Fruit fly (Drosophila melanogaster) whole organism, embryonic: ENCODE results near the gene salm.

Experiments used
- ATbp ChIP-seq: fragments of 200-800 bp; sonication (Bioruptor generic); optimal IDR thresholded peaks from 2 replicates; lab custom pipeline; 2017; ENCODE audit warnings: missing biosample characterization, mild to moderate bottlenecking, missing genetic modification characterization, missing genetic modification reagents
- CG11723 ChIP-seq: fragments of 200-800 bp; sonication (Bioruptor generic); optimal IDR thresholded peaks from 2 replicates; lab custom pipeline; 2017; ENCODE audit warnings: missing biosample characterization, mild to moderate bottlenecking, missing genetic modification characterization
- CG12219 ChIP-seq: fragments of 200-800 bp; sonication (Bioruptor generic); optimal IDR thresholded peaks from 3 replicates; lab custom pipeline; 2018; ENCODE audit warnings: missing biosample characterization, mild to moderate bottlenecking, missing genetic modification characterization
- CG12391 ChIP-seq: fragments of 200-800 bp; sonication (Bioruptor generic); optimal IDR thresholded peaks from 3 replicates; lab custom pipeline; 2018; ENCODE audit warnings: missing biosample characterization, mild to moderate bottlenecking, missing genetic modification characterization, moderate library complexity
- CG12769 ChIP-seq: fragments of 200-800 bp; sonication (Bioruptor generic); optimal IDR thresholded peaks from 2 replicates; lab custom pipeline; 2019; ENCODE audit warnings: missing biosample characterization, mild to moderate bottlenecking, missing genetic modification characterization, moderate library complexity
- CG13123 ChIP-seq: fragments of 200-800 bp; sonication (Bioruptor generic); optimal IDR thresholded peaks from 2 replicates; lab custom pipeline; 2016; ENCODE audit warnings: missing biosample characterization, missing genetic modification characterization
- CG13424 ChIP-seq: fragments of 200-800 bp; sonication (Bioruptor generic); optimal IDR thresholded peaks from 2 replicates; lab custom pipeline; 2019; ENCODE audit warnings: missing biosample characterization, mild to moderate bottlenecking, missing genetic modification characterization, moderate library complexity
- CG14667 ChIP-seq: fragments of 200-800 bp; sonication (Bioruptor generic); IDR thresholded peaks from 2 replicates; pipeline ENCODE4 v1.3.6; 2022; ENCODE audit warnings: missing biosample characterization, missing genetic modification characterization
- CG15011 ChIP-seq: fragments of 200-800 bp; sonication (Bioruptor generic); optimal IDR thresholded peaks from 3 replicates; lab custom pipeline; 2018; ENCODE audit warnings: missing biosample characterization, mild to moderate bottlenecking, missing genetic modification characterization
- CG15269 ChIP-seq: fragments of 200-800 bp; sonication (Bioruptor generic); optimal IDR thresholded peaks from 2 replicates; lab custom pipeline; 2018; ENCODE audit warnings: missing biosample characterization, mild to moderate bottlenecking, missing genetic modification characterization, moderate library complexity
- CG16815 ChIP-seq: fragments of 200-800 bp; sonication (Bioruptor generic); optimal IDR thresholded peaks from 3 replicates; lab custom pipeline; 2017; ENCODE audit warnings: missing biosample characterization, mild to moderate bottlenecking, missing genetic modification characterization
- CG30403 ChIP-seq: fragments of 200-800 bp; sonication (Bioruptor generic); optimal IDR thresholded peaks from 3 replicates; lab custom pipeline; 2016; ENCODE audit warnings: missing biosample characterization, missing genetic modification characterization
- CG31365 ChIP-seq: fragments of 200-800 bp; sonication (Bioruptor generic); optimal IDR thresholded peaks from 2 replicates; lab custom pipeline; 2018; ENCODE audit warnings: missing biosample characterization, mild to moderate bottlenecking, missing genetic modification characterization
- CG4404 ChIP-seq: fragments of 200-800 bp; sonication (Bioruptor generic); IDR thresholded peaks from 2 replicates; pipeline ENCODE4 v1.3.6; 2022; ENCODE audit warnings: missing biosample characterization, missing genetic modification characterization
- CG4820 ChIP-seq: fragments of 200-800 bp; sonication (Bioruptor generic); optimal IDR thresholded peaks from 3 replicates; lab custom pipeline; 2016; ENCODE audit warnings: missing biosample characterization, missing genetic modification characterization
- CG6254 ChIP-seq: fragments of 200-800 bp; sonication (Bioruptor generic); optimal IDR thresholded peaks from 3 replicates; lab custom pipeline; 2017; ENCODE audit warnings: mild to moderate bottlenecking, missing biosample characterization, missing genetic modification reagents, missing genetic modification characterization
- CG6791 ChIP-seq: fragments of 200-800 bp; sonication (Bioruptor generic); IDR thresholded peaks from 3 replicates; pipeline ENCODE4 v1.3.6; 2022; ENCODE audit warnings: missing biosample characterization, missing genetic modification characterization; ENCODE audit not compliant: partially characterized antibody
- CG7357 ChIP-seq: fragments of 200-800 bp; sonication (Bioruptor generic); IDR thresholded peaks from 3 replicates; pipeline ENCODE4 v1.3.6; 2022; ENCODE audit warnings: missing biosample characterization, missing genetic modification characterization
- CG8281 ChIP-seq: fragments of 200-800 bp; sonication (Bioruptor generic); optimal IDR thresholded peaks from 2 replicates; lab custom pipeline; 2018; ENCODE audit warnings: missing biosample characterization, mild to moderate bottlenecking, missing genetic modification characterization, moderate library complexity
- CG9817 ChIP-seq: fragments of 200-800 bp; sonication (Bioruptor generic); optimal IDR thresholded peaks from 2 replicates; lab custom pipeline; 2018; ENCODE audit warnings: missing biosample characterization, mild to moderate bottlenecking, missing genetic modification characterization, moderate library complexity
- Chrac-16 ChIP-seq: fragments of 200-800 bp; sonication (Bioruptor generic); optimal IDR thresholded peaks from 3 replicates; lab custom pipeline; 2016; ENCODE audit warnings: missing biosample characterization, missing genetic modification characterization
- Dek ChIP-seq: fragments of 200-800 bp; sonication (Bioruptor generic); optimal IDR thresholded peaks from 3 replicates; lab custom pipeline; 2019; ENCODE audit warnings: missing biosample characterization, mild to moderate bottlenecking, missing genetic modification characterization, moderate library complexity
- Dip2 ChIP-seq: fragments of 200-800 bp; sonication (Bioruptor generic); IDR thresholded peaks from 2 replicates; pipeline ENCODE4 v1.3.6; 2022; ENCODE audit warnings: missing biosample characterization, missing genetic modification characterization
- E2f2 ChIP-seq: fragments of 200-800 bp; sonication (Bioruptor generic); IDR thresholded peaks from 2 replicates; pipeline ENCODE4 v1.3.6; 2022; ENCODE audit warnings: missing biosample characterization, missing genetic modification characterization
- Elba2 ChIP-seq: fragments of 200-800 bp; sonication (Bioruptor generic); optimal IDR thresholded peaks from 3 replicates; lab custom pipeline; 2016; ENCODE audit warnings: missing biosample characterization, missing genetic modification characterization
- Fer3 ChIP-seq: fragments of 200-800 bp; sonication (Bioruptor generic); optimal IDR thresholded peaks from 2 replicates; lab custom pipeline; 2018; ENCODE audit warnings: missing biosample characterization, mild to moderate bottlenecking, missing genetic modification characterization, moderate library complexity
- H2.0 ChIP-seq: fragments of 200-800 bp; sonication (Bioruptor generic); IDR thresholded peaks from 2 replicates; pipeline ENCODE4 v1.3.6; 2022; ENCODE audit warnings: missing biosample characterization, missing genetic modification characterization
- Hr51 ChIP-seq, 2 experiments: fragments of 200-800 bp; sonication (Bioruptor generic); optimal IDR thresholded peaks; 2 replicates in 1 of 2; 3 replicates in 1 of 2; lab custom pipeline; 2016 to 2018; ENCODE audit warnings: missing biosample characterization in 2 of 2, missing genetic modification characterization in 2 of 2, mild to moderate bottlenecking in 1 of 2, moderate library complexity in 1 of 2
- Hsf ChIP-seq: fragments of 200-800 bp; sonication (Bioruptor generic); optimal IDR thresholded peaks from 3 replicates; lab custom pipeline; 2016; ENCODE audit warnings: missing biosample characterization, missing genetic modification characterization
- Mrtf ChIP-seq: fragments of 200-800 bp; sonication (Bioruptor generic); IDR thresholded peaks from 3 replicates; pipeline ENCODE4 v1.3.6; 2022; ENCODE audit warnings: missing biosample characterization, missing genetic modification characterization
- Nf-YB ChIP-seq: fragments of 200-800 bp; sonication (Bioruptor generic); optimal IDR thresholded peaks from 3 replicates; lab custom pipeline; 2019; ENCODE audit warnings: missing biosample characterization, mild to moderate bottlenecking, missing genetic modification characterization, moderate library complexity
- Oli ChIP-seq: fragments of 200-800 bp; sonication (Bioruptor generic); optimal IDR thresholded peaks from 2 replicates; lab custom pipeline; 2018; ENCODE audit warnings: missing biosample characterization, mild to moderate bottlenecking, missing genetic modification characterization, moderate library complexity
- Ptx1 ChIP-seq: fragments of 200-800 bp; sonication (Bioruptor generic); IDR thresholded peaks from 2 replicates; pipeline ENCODE4 v1.3.6; 2022; ENCODE audit warnings: missing biosample characterization, missing genetic modification characterization
- Rx ChIP-seq: fragments of 200-800 bp; sonication (Bioruptor generic); IDR thresholded peaks from 2 replicates; pipeline ENCODE4 v1.3.6; 2022; ENCODE audit warnings: missing biosample characterization, missing genetic modification characterization
- Six4 ChIP-seq: fragments of 200-800 bp; sonication (Bioruptor generic); optimal IDR thresholded peaks from 2 replicates; lab custom pipeline; 2016; ENCODE audit warnings: missing biosample characterization, missing genetic modification characterization
- bigmax ChIP-seq: fragments of 200-800 bp; sonication (Bioruptor generic); optimal IDR thresholded peaks from 2 replicates; lab custom pipeline; 2018; ENCODE audit warnings: missing biosample characterization, mild to moderate bottlenecking, missing genetic modification characterization
- bsh ChIP-seq, 2 experiments: fragments of 200-800 bp; sonication (Bioruptor generic); optimal IDR thresholded peaks; 2 replicates each; lab custom pipeline; 2017 to 2018; ENCODE audit warnings: mild to moderate bottlenecking in 2 of 2, missing biosample characterization in 2 of 2, missing genetic modification characterization in 2 of 2, moderate library complexity in 1 of 2
- caup ChIP-seq: fragments of 200-800 bp; sonication (Bioruptor generic); optimal IDR thresholded peaks from 3 replicates; lab custom pipeline; 2017; ENCODE audit warnings: missing biosample characterization, mild to moderate bottlenecking, missing genetic modification characterization, moderate library complexity; ENCODE audit not compliant: severe bottlenecking
- chn ChIP-seq: fragments of 200-800 bp; sonication (Bioruptor generic); optimal IDR thresholded peaks from 2 replicates; lab custom pipeline; 2016; ENCODE audit warnings: missing biosample characterization, missing genetic modification characterization
- ci ChIP-seq: fragments of 200-800 bp; sonication (Bioruptor generic); IDR thresholded peaks from 3 replicates; pipeline ENCODE4 v1.3.6; 2022; ENCODE audit warnings: missing biosample characterization, missing genetic modification characterization
- dpn ChIP-seq, 2 experiments: fragments of 200-800 bp; sonication (Bioruptor generic); optimal IDR thresholded peaks; 3 replicates each; lab custom pipeline; 2016; ENCODE audit warnings: missing biosample characterization in 2 of 2, missing genetic modification characterization in 2 of 2
- ewg ChIP-seq: fragments of 200-800 bp; sonication (Bioruptor generic); optimal IDR thresholded peaks from 3 replicates; lab custom pipeline; 2017; ENCODE audit warnings: mild to moderate bottlenecking, missing biosample characterization, missing genetic modification reagents, missing genetic modification characterization
- fd102C ChIP-seq: fragments of 200-800 bp; sonication (Bioruptor generic); optimal IDR thresholded peaks from 2 replicates; lab custom pipeline; 2018; ENCODE audit warnings: missing biosample characterization, mild to moderate bottlenecking, missing genetic modification characterization, moderate library complexity
- gro ChIP-seq: fragments of 200-800 bp; sonication (Bioruptor generic); optimal IDR thresholded peaks from 2 replicates; lab custom pipeline; 2016; ENCODE audit warnings: missing biosample characterization, missing genetic modification characterization
- nmo ChIP-seq: fragments of 200-800 bp; sonication (Bioruptor generic); optimal IDR thresholded peaks from 2 replicates; lab custom pipeline; 2018; ENCODE audit warnings: missing biosample characterization, mild to moderate bottlenecking, missing genetic modification characterization, moderate library complexity
- slou ChIP-seq: fragments of 200-800 bp; sonication (Bioruptor generic); optimal IDR thresholded peaks from 3 replicates; lab custom pipeline; 2016; ENCODE audit warnings: missing biosample characterization, missing genetic modification characterization
- tin ChIP-seq: fragments of 200-800 bp; sonication (Bioruptor generic); optimal IDR thresholded peaks from 3 replicates; lab custom pipeline; 2016; ENCODE audit warnings: missing biosample characterization, missing genetic modification characterization
- trem ChIP-seq: fragments of 200-800 bp; optimal IDR thresholded peaks from 3 replicates; lab custom pipeline; 2019; ENCODE audit warnings: missing biosample characterization, mild to moderate bottlenecking, missing genetic modification characterization, moderate library complexity
- vvl ChIP-seq: fragments of 200-800 bp; sonication (Bioruptor generic); IDR thresholded peaks from 2 replicates; pipeline ENCODE4 v1.3.6; 2022; ENCODE audit warnings: missing biosample characterization, missing genetic modification characterization
- zfh1 ChIP-seq: fragments of 200-800 bp; sonication (Bioruptor generic); IDR thresholded peaks from 3 replicates; pipeline ENCODE4 v1.3.6; 2022; ENCODE audit warnings: missing biosample characterization, missing genetic modification characterization

salm gene

dm6 chr2L:11394099-11394498 lies 51.3 kb downstream of the salm start (continued):
- TF ChIP-seq Hsf (GFP tag; lab: Kevin White, UChicago) (peak; percentile 36), Rx (no peak), Dek (tag; lab: Kevin White, UChicago) (no peak), E2f2 (GFP tag; lab: Robert Waterston, UW) (peak; percentile 23; the same call in 1 of the 2 replicates), CG15011 (no peak), Elba2 (no peak), Oli (tag; lab: Kevin White, UChicago) (peak; percentile 56), Mrtf (GFP tag; lab: Robert Waterston, UW) (no peak), chn (GFP tag; lab: Kevin White, UChicago) (no peak), trem (no peak), bigmax (GFP tag; lab: Kevin White, UChicago) (no peak), ci (GFP tag; lab: Robert Waterston, UW) (peak; percentile 73; the same call in 2 of the 3 replicates), CG11723 (GFP tag; lab: Kevin White, UChicago) (no peak), CG16815 (GFP tag; lab: Kevin White, UChicago) (no peak), CG12769 (tag; lab: Kevin White, UChicago) (peak; percentile 49), Dip2 (no peak), Fer3 (tag; lab: Kevin White, UChicago) (no peak), dpn (GFP tag; optimal IDR thresholded peaks at IDR 0.05; lab: Kevin White, UChicago) (peak in 1 of 2 experiments; percentile 15), ewg (peak; percentile 16), vvl (GFP tag; lab: Robert Waterston, UW) (peak; percentile 81), bsh (GFP tag; optimal IDR thresholded peaks at IDR 0.05; lab: Kevin White, UChicago) (peak in 1 of 2 experiments; percentile 52), CG4404 (GFP tag; lab: Robert Waterston, UW) (no peak), CG4820 (no peak), fd102C (GFP tag; lab: Kevin White, UChicago) (no peak), CG6791 (GFP tag; lab: Robert Waterston, UW) (no peak), CG6254 (GFP tag; lab: Kevin White, UChicago) (no peak), gro (no peak), ATbp (GFP tag; lab: Kevin White, UChicago) (peak; percentile 22), Six4 (GFP tag; lab: Kevin White, UChicago) (no peak), CG13123 (GFP tag; lab: Kevin White, UChicago) (no peak), caup (no peak), CG15269 (tag; lab: Kevin White, UChicago) (peak; percentile 37), CG30403 (peak; percentile 47), Ptx1 (peak; percentile 56; the same call in 1 of the 2 replicates), tin (GFP tag; lab: Kevin White, UChicago) (no peak), CG7357 (GFP tag; lab: Robert Waterston, UW) (no peak), H2.0 (peak; percentile 14; the same call in 1 of the 2 replicates), CG9817 (tag; lab: Kevin White, UChicago) (no peak), nmo (GFP tag; lab: Kevin White, UChicago) (no peak), Hr51 (GFP tag; optimal IDR thresholded peaks at IDR 0.05; lab: Kevin White, UChicago) (peak in 1 of 2 experiments; percentile 66), slou (GFP tag; lab: Kevin White, UChicago) (no peak), CG12391 (tag; lab: Kevin White, UChicago) (peak; percentile 54), CG12219 (GFP tag; lab: Kevin White, UChicago) (peak; percentile 20), Chrac-16 (GFP tag; lab: Kevin White, UChicago) (peak; percentile 50), CG14667 (GFP tag; lab: Robert Waterston, UW) (no peak), Nf-YB (no peak), CG31365 (tag; lab: Kevin White, UChicago) (no peak), CG8281 (no peak), zfh1 (GFP tag; lab: Robert Waterston, UW) (peak; percentile 63), CG13424 (tag; lab: Kevin White, UChicago) (peak; percentile 38)
